Fruit fly (Drosophila melanogaster) whole organism, embryonic: ENCODE data around the gene Notum.

ENCODE experiments used
- CG17186 ChIP-seq: fragments of 200-800 bp; sonication (Bioruptor generic); optimal IDR thresholded peaks from 3 replicates; lab custom pipeline; 2017; ENCODE audit warnings: missing biosample characterization, missing genetic modification reagents, missing genetic modification characterization
- h ChIP-seq: fragments of >200 bp; optimal IDR thresholded peaks from 2 replicates; lab custom pipeline; 2017

DNA sequence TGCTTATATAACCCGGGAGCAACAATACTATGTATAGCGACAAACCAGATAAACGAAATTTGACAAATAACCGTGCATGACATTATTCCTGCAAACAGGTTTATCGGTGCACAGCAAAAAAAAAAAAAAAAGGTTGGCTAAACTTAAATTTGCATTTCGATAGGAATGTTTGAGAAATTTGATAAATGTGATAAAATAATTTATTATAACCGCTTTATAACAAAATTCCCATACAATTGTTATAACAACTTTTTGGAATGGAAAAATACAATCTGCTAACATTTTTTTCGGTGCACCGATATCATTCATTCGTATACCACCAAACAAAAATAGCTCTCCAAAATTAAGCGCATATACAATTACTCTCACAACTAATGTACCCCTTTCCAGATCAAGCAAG is 45.7 kb upstream of the Notum start:
- TF ChIP-seq CG17186 (GFP tag; lab: Kevin White, UChicago) (no peak), h (lab: Kevin White, UChicago) (no peak)
